Worm (Caenorhabditis elegans) whole organism, L3 larva: ENCODE measurements around the gene cdk-12.

Experiments
- R02D3.7 ChIP-seq: fragments of 150-350 bp; optimal IDR thresholded peaks from 2 replicates; lab custom pipeline; 2014; ENCODE audit warnings: missing biosample characterization, missing genetic modification characterization
- ZK546.5 ChIP-seq: sonication (generic microtip); optimal IDR thresholded peaks from 2 replicates; lab custom pipeline; 2017; ENCODE audit warnings: missing biosample characterization, missing genetic modification characterization
- aly-2 ChIP-seq: fragments of 150-350 bp; optimal IDR thresholded peaks from 2 replicates; lab custom pipeline; 2014; ENCODE audit warnings: missing biosample characterization, missing genetic modification characterization
- ama-1 ChIP-seq: fragments of 150-350 bp; optimal IDR thresholded peaks from 2 replicates; lab custom pipeline; 2018
- ceh-16 ChIP-seq: sonication (generic microtip); optimal IDR thresholded peaks from 2 replicates; lab custom pipeline; 2017; ENCODE audit warnings: missing biosample characterization, missing genetic modification characterization
- ceh-28 ChIP-seq: fragments of 150-350 bp; optimal IDR thresholded peaks from 2 replicates; lab custom pipeline; 2014; ENCODE audit warnings: missing biosample characterization, missing genetic modification reagents, missing genetic modification characterization
- ceh-82 ChIP-seq: fragments of 150-350 bp; optimal IDR thresholded peaks from 2 replicates; lab custom pipeline; 2014; ENCODE audit warnings: missing biosample characterization, missing genetic modification characterization
- ceh-9 ChIP-seq: sonication (generic microtip); optimal IDR thresholded peaks from 2 replicates; lab custom pipeline; 2018; ENCODE audit warnings: missing biosample characterization, missing genetic modification characterization
- daf-12 ChIP-seq: fragments of 150-350 bp; optimal IDR thresholded peaks from 2 replicates; lab custom pipeline; 2014; ENCODE audit warnings: missing biosample characterization, missing genetic modification reagents, missing genetic modification characterization
- egl-27 ChIP-seq: sonication (generic microtip); optimal IDR thresholded peaks from 4 replicates; lab custom pipeline; 2017; ENCODE audit warnings: missing biosample characterization, missing genetic modification reagents, missing genetic modification characterization
- egl-5 ChIP-seq: fragments of 150-350 bp; optimal IDR thresholded peaks from 2 replicates; lab custom pipeline; 2017; ENCODE audit warnings: missing biosample characterization, missing genetic modification reagents, missing genetic modification characterization, inconsistent platforms
- elt-1 ChIP-seq: fragments of 150-350 bp; optimal IDR thresholded peaks from 2 replicates; lab custom pipeline; 2014; ENCODE audit warnings: missing biosample characterization, missing genetic modification characterization
- elt-2 ChIP-seq: sonication (generic microtip); optimal IDR thresholded peaks from 2 replicates; lab custom pipeline; 2016; ENCODE audit warnings: missing genetic modification reagents, mild to moderate bottlenecking, missing genetic modification characterization, missing compliant biosample characterization
- elt-3 ChIP-seq, 3 experiments: fragments of 150-350 bp in 1 of 3; sonication (generic microtip) in 2 of 3; optimal IDR thresholded peaks; 2 replicates in 2 of 3; 4 replicates in 1 of 3; lab custom pipeline; 2014 to 2017; ENCODE audit warnings: missing biosample characterization in 3 of 3, missing genetic modification characterization in 3 of 3
- eor-1 ChIP-seq, 2 experiments: fragments of 150-350 bp; optimal IDR thresholded peaks; 2 replicates each; lab custom pipeline; 2014 to 2018; ENCODE audit warnings: missing biosample characterization in 2 of 2, missing genetic modification characterization in 2 of 2
- fkh-10 ChIP-seq: sonication (generic microtip); optimal IDR thresholded peaks from 2 replicates; lab custom pipeline; 2017; ENCODE audit warnings: missing biosample characterization, missing genetic modification reagents, missing genetic modification characterization
- fkh-2 ChIP-seq: fragments of 150-350 bp; optimal IDR thresholded peaks from 2 replicates; lab custom pipeline; 2014; ENCODE audit warnings: missing biosample characterization, missing genetic modification reagents, missing genetic modification characterization
- fos-1 ChIP-seq: fragments of 150-350 bp; optimal IDR thresholded peaks from 2 replicates; lab custom pipeline; 2014; ENCODE audit warnings: missing biosample characterization, missing genetic modification characterization
- hmg-11 ChIP-seq: sonication (generic microtip); optimal IDR thresholded peaks from 2 replicates; lab custom pipeline; 2016; ENCODE audit warnings: missing genetic modification characterization, missing compliant biosample characterization
- jun-1 ChIP-seq: fragments of 150-350 bp; optimal IDR thresholded peaks from 2 replicates; lab custom pipeline; 2014; ENCODE audit warnings: missing biosample characterization, missing genetic modification reagents, missing genetic modification characterization
- lin-15B ChIP-seq: fragments of 150-350 bp; optimal IDR thresholded peaks from 2 replicates; lab custom pipeline; 2014; ENCODE audit warnings: missing biosample characterization, missing genetic modification characterization
- lin-39 ChIP-seq: fragments of 150-350 bp; optimal IDR thresholded peaks from 2 replicates; lab custom pipeline; 2018; ENCODE audit warnings: missing biosample characterization, missing genetic modification reagents, missing genetic modification characterization
- lsy-12 ChIP-seq: sonication (generic microtip); optimal IDR thresholded peaks from 2 replicates; lab custom pipeline; 2016; ENCODE audit warnings: mild to moderate bottlenecking, missing genetic modification characterization, missing compliant biosample characterization
- mdl-1 ChIP-seq: fragments of 150-350 bp; optimal IDR thresholded peaks from 2 replicates; lab custom pipeline; 2014; ENCODE audit warnings: missing biosample characterization, missing genetic modification characterization
- mml-1 ChIP-seq: fragments of 150-350 bp; sonication (generic microtip); optimal IDR thresholded peaks from 3 replicates; lab custom pipeline; 2014; ENCODE audit warnings: missing biosample characterization, missing genetic modification characterization
- nfya-1 ChIP-seq: sonication (generic microtip); optimal IDR thresholded peaks from 2 replicates; lab custom pipeline; 2017; ENCODE audit warnings: missing genetic modification characterization, mild to moderate bottlenecking, missing compliant biosample characterization, antibody characterized with exemption, moderate library complexity; ENCODE audit not compliant: insufficient read depth
- nhr-11 ChIP-seq: fragments of 150-350 bp; optimal IDR thresholded peaks from 2 replicates; lab custom pipeline; 2014; ENCODE audit warnings: missing biosample characterization, missing genetic modification characterization
- nhr-12 ChIP-seq: fragments of 150-350 bp; optimal IDR thresholded peaks from 2 replicates; lab custom pipeline; 2014; ENCODE audit warnings: missing biosample characterization, missing genetic modification characterization
- nhr-23 ChIP-seq: fragments of 150-350 bp; optimal IDR thresholded peaks from 2 replicates; lab custom pipeline; 2014; ENCODE audit warnings: missing biosample characterization, missing genetic modification reagents, missing genetic modification characterization
- nhr-237 ChIP-seq: fragments of 150-350 bp; optimal IDR thresholded peaks from 2 replicates; lab custom pipeline; 2014; ENCODE audit warnings: missing biosample characterization, missing genetic modification characterization
- nhr-25 ChIP-seq: sonication (generic microtip); optimal IDR thresholded peaks from 2 replicates; lab custom pipeline; 2017; ENCODE audit warnings: missing biosample characterization, missing genetic modification characterization
- nhr-28 ChIP-seq: fragments of 150-350 bp; optimal IDR thresholded peaks from 2 replicates; lab custom pipeline; 2014; ENCODE audit warnings: missing biosample characterization, missing genetic modification characterization
- nhr-43 ChIP-seq: sonication (generic microtip); optimal IDR thresholded peaks from 2 replicates; lab custom pipeline; 2016; ENCODE audit warnings: mild to moderate bottlenecking, missing genetic modification characterization, missing compliant biosample characterization; ENCODE audit not compliant: poor library complexity, severe bottlenecking
- nhr-67 ChIP-seq: fragments of 150-350 bp; optimal IDR thresholded peaks from 2 replicates; lab custom pipeline; 2014; ENCODE audit warnings: missing biosample characterization, missing genetic modification characterization
- nhr-76 ChIP-seq: fragments of 150-350 bp; sonication (generic microtip); optimal IDR thresholded peaks from 5 replicates; lab custom pipeline; 2014; ENCODE audit warnings: missing biosample characterization, missing genetic modification characterization
- nhr-77 ChIP-seq: fragments of 150-350 bp; optimal IDR thresholded peaks from 2 replicates; lab custom pipeline; 2014; ENCODE audit warnings: missing biosample characterization, missing genetic modification characterization
- pha-4 ChIP-seq: fragments of 150-350 bp; optimal IDR thresholded peaks from 2 replicates; lab custom pipeline; 2014; ENCODE audit warnings: missing biosample characterization, missing genetic modification reagents, missing genetic modification characterization
- pqm-1 ChIP-seq: fragments of 150-350 bp; optimal IDR thresholded peaks from 2 replicates; lab custom pipeline; 2017; ENCODE audit warnings: missing biosample characterization, missing genetic modification characterization, inconsistent platforms
- sea-2 ChIP-seq: fragments of 150-350 bp; sonication (generic microtip); optimal IDR thresholded peaks from 4 replicates; lab custom pipeline; 2014; ENCODE audit warnings: missing biosample characterization, missing genetic modification reagents, missing genetic modification characterization
- skn-1 ChIP-seq: fragments of 150-350 bp; optimal IDR thresholded peaks from 2 replicates; lab custom pipeline; 2014; ENCODE audit warnings: missing biosample characterization, missing genetic modification characterization
- snpc-4 ChIP-seq: fragments of 150-350 bp; optimal IDR thresholded peaks from 2 replicates; lab custom pipeline; 2014; ENCODE audit warnings: missing biosample characterization, missing genetic modification characterization
- tbx-2 ChIP-seq: sonication (generic microtip); optimal IDR thresholded peaks from 2 replicates; lab custom pipeline; 2016; ENCODE audit warnings: mild to moderate bottlenecking, missing genetic modification characterization, missing compliant biosample characterization
- unc-39 ChIP-seq: sonication (generic microtip); optimal IDR thresholded peaks from 4 replicates; lab custom pipeline; 2017; ENCODE audit warnings: missing biosample characterization, missing genetic modification characterization
- unc-62 ChIP-seq: fragments of 150-350 bp; sonication (generic microtip); optimal IDR thresholded peaks from 4 replicates; lab custom pipeline; 2014; ENCODE audit warnings: missing biosample characterization, missing genetic modification reagents, missing genetic modification characterization
- zag-1 ChIP-seq: fragments of 150-350 bp; optimal IDR thresholded peaks from 2 replicates; lab custom pipeline; 2014; ENCODE audit warnings: missing biosample characterization, missing genetic modification characterization
- ztf-11 ChIP-seq: fragments of 150-350 bp; optimal IDR thresholded peaks from 2 replicates; lab custom pipeline; 2014; ENCODE audit warnings: missing biosample characterization, missing genetic modification characterization
- ztf-4 ChIP-seq: fragments of 150-350 bp; optimal IDR thresholded peaks from 2 replicates; lab custom pipeline; 2014; ENCODE audit warnings: missing biosample characterization, missing genetic modification characterization

cdk-12 gene

ce11 chrIII:4328208-4328987, 4.4 kb upstream of the cdk-12 start:
- TF ChIP-seq nhr-23 (peak; percentile 77), elt-3 (tag; optimal IDR thresholded peaks at IDR 0.05; lab: Kevin White, UChicago) (peak in 2 of 3 experiments; percentile 13 to 98), ceh-9 (tag; lab: Kevin White, UChicago) (no peak), nhr-43 (tag; lab: Kevin White, UChicago) (peak; percentile 44), nfya-1 (tag; lab: Kevin White, UChicago) (peak; percentile 90)

ce11 chrIII:4330984-4331383, 1.8 kb upstream of the cdk-12 start, which contains the start of gene gly-6:
Gene gly-6 (minus strand): TSS chrIII:4331228.
- TF ChIP-seq zag-1 (tag; lab: Kevin White, UChicago) (no peak), nhr-23 (peak; percentile 76), fkh-10 (no peak), nhr-237 (tag; lab: Kevin White, UChicago) (no peak), nhr-25 (tag; lab: Kevin White, UChicago) (peak; percentile 66), nhr-76 (tag; lab: Kevin White, UChicago) (no peak)

- peak; percentile 29 for TF ChIP-seq nhr-25 (tag; lab: Kevin White, UChicago)
- TF ChIP-seq ceh-9 (tag; lab: Kevin White, UChicago): no peak
- no peak for TF ChIP-seq nhr-237 (tag; lab: Kevin White, UChicago)
- no peak for TF ChIP-seq pqm-1 (tag; lab: Kevin White, UChicago)
- no peak for TF ChIP-seq unc-39 (tag; lab: Kevin White, UChicago)
- TF ChIP-seq nhr-77: no peak
- peak; percentile 81 for TF ChIP-seq nfya-1 (tag; lab: Kevin White, UChicago)
- TF ChIP-seq egl-5 (tag; lab: Kevin White, UChicago): peak; percentile 40
- no peak for TF ChIP-seq aly-2 (tag; lab: Kevin White, UChicago)
- no peak for TF ChIP-seq nhr-23
- no peak for TF ChIP-seq zag-1 (tag; lab: Kevin White, UChicago)
- TF ChIP-seq nhr-12 (tag; lab: Kevin White, UChicago): no peak
- peak; percentile 10 for TF ChIP-seq snpc-4 (tag; lab: Kevin White, UChicago)
- peak; percentile 93 for TF ChIP-seq hmg-11
- no peak for TF ChIP-seq mml-1 (tag; lab: Kevin White, UChicago)
- no peak for TF ChIP-seq unc-62 (GFP tag; lab: Kevin White, UChicago)
- no peak for TF ChIP-seq mdl-1 (tag; lab: Kevin White, UChicago)
- no peak for TF ChIP-seq nhr-43 (tag; lab: Kevin White, UChicago)
- no peak for TF ChIP-seq nhr-28 (tag; lab: Kevin White, UChicago)
- TF ChIP-seq lin-39 (tag; lab: Kevin White, UChicago): peak; percentile 48
- no peak for TF ChIP-seq nhr-76 (tag; lab: Kevin White, UChicago)
- TF ChIP-seq fos-1 (tag; lab: Kevin White, UChicago): no peak
- TF ChIP-seq ztf-11 (tag; lab: Kevin White, UChicago): no peak
- TF ChIP-seq ceh-28 (tag; lab: Kevin White, UChicago): no peak
- no peak for TF ChIP-seq elt-3 (tag; optimal IDR thresholded peaks at IDR 0.05; lab: Kevin White, UChicago)
- no peak for TF ChIP-seq ceh-16 (tag; lab: Kevin White, UChicago)
- no peak for TF ChIP-seq daf-12 (tag; lab: Kevin White, UChicago)
- no peak for TF ChIP-seq elt-1
- TF ChIP-seq elt-2: no peak
- no peak for TF ChIP-seq R02D3.7 (tag; lab: Kevin White, UChicago)
- TF ChIP-seq lin-15B (tag; lab: Kevin White, UChicago): peak; percentile 13
- no peak for TF ChIP-seq nhr-11
- no peak for TF ChIP-seq nhr-67
- no peak for TF ChIP-seq eor-1 (tag; optimal IDR thresholded peaks at IDR 0.05; lab: Kevin White, UChicago)
- TF ChIP-seq fkh-2: no peak
- TF ChIP-seq sea-2 (GFP tag; lab: Kevin White, UChicago): no peak
- TF ChIP-seq ztf-4 (tag; lab: Kevin White, UChicago): no peak
- TF ChIP-seq ZK546.5: no peak
- no peak for TF ChIP-seq egl-27 (tag; lab: Kevin White, UChicago)
- no peak for TF ChIP-seq ceh-82 (tag; lab: Kevin White, UChicago)
- no peak for TF ChIP-seq pha-4 (tag; lab: Kevin White, UChicago)
- TF ChIP-seq tbx-2 (tag; lab: Kevin White, UChicago): no peak
- TF ChIP-seq skn-1: no peak
- no peak for TF ChIP-seq jun-1 (tag; lab: Kevin White, UChicago)
- TF ChIP-seq ama-1 (lab: Kevin White, UChicago): no peak
- TF ChIP-seq lsy-12: no peak
- no peak for TF ChIP-seq fkh-10
Observed at ce11 chrIII:4335614-4336013, 2.8 kb downstream of the cdk-12 start.
